Worm (Caenorhabditis elegans) whole organism, L4 larva: ENCODE measurements around the gene nlp-32.
A peak's percentile ranks its signal among the peaks of the same experiment; 100 is the strongest.

Source experiments
- D1046.2 ChIP-seq: fragments of 200-800 bp; sonication (Bioruptor generic); IDR thresholded peaks from 2 replicates; pipeline ENCODE4 v1.3.6; 2022; ENCODE audit warnings: missing genetic modification characterization, missing compliant biosample characterization
- F26F4.8 ChIP-seq: fragments of 200-800 bp; sonication (Bioruptor generic); conservative IDR thresholded peaks from 2 replicates; pipeline ENCODE4 v1.3.6; 2022; ENCODE audit warnings: missing genetic modification characterization, missing compliant biosample characterization
- F37D6.2 ChIP-seq: sonication (generic microtip); optimal IDR thresholded peaks from 2 replicates; lab custom pipeline; 2016; ENCODE audit warnings: mild to moderate bottlenecking, missing genetic modification characterization, missing compliant biosample characterization
- F44E2.7 ChIP-seq: fragments of 200-800 bp; sonication (Bioruptor generic); IDR thresholded peaks from 2 replicates; pipeline ENCODE4 v2.1.2; 2022; ENCODE audit warnings: missing genetic modification characterization, missing compliant biosample characterization
- T20F7.1 ChIP-seq: fragments of 200-800 bp; sonication (Bioruptor generic); optimal IDR thresholded peaks from 2 replicates; lab custom pipeline; 2018; ENCODE audit warnings: mild to moderate bottlenecking, missing genetic modification characterization, missing compliant biosample characterization
- Y105C5A.15 ChIP-seq: fragments of 200-800 bp; sonication (Bioruptor generic); IDR thresholded peaks from 2 replicates; pipeline ENCODE4 v1.3.6; 2022; ENCODE audit warnings: missing genetic modification characterization, missing compliant biosample characterization
- Y5F2A.4 ChIP-seq: fragments of 200-800 bp; sonication (Bioruptor generic); optimal IDR thresholded peaks from 2 replicates; lab custom pipeline; 2018; ENCODE audit warnings: mild to moderate bottlenecking, missing genetic modification characterization, missing compliant biosample characterization
- aha-1 ChIP-seq: fragments of 150-350 bp; peaks from one replicate; lab custom pipeline; 2014; ENCODE audit warnings: missing biosample characterization, missing genetic modification characterization
- attf-4 ChIP-seq: sonication (generic microtip); optimal IDR thresholded peaks from 3 replicates; lab custom pipeline; 2017; ENCODE audit warnings: missing biosample characterization, missing genetic modification characterization
- ceh-32 ChIP-seq: sonication (generic microtip); optimal IDR thresholded peaks from 2 replicates; lab custom pipeline; 2016; ENCODE audit warnings: mild to moderate bottlenecking, missing genetic modification characterization, missing compliant biosample characterization; ENCODE audit not compliant: poor library complexity
- ceh-82 ChIP-seq: sonication (generic microtip); optimal IDR thresholded peaks from 2 replicates; lab custom pipeline; 2017; ENCODE audit warnings: missing biosample characterization, missing genetic modification characterization
- ces-1 ChIP-seq: fragments of 150-350 bp; sonication (generic microtip); optimal IDR thresholded peaks from 4 replicates; lab custom pipeline; 2014; ENCODE audit warnings: missing biosample characterization, missing genetic modification reagents, missing genetic modification characterization
- cey-2 ChIP-seq: sonication (generic microtip); optimal IDR thresholded peaks from 3 replicates; lab custom pipeline; 2017; ENCODE audit warnings: missing genetic modification characterization, mild to moderate bottlenecking, missing compliant biosample characterization, antibody characterized with exemption, borderline replicate concordance; ENCODE audit not compliant: insufficient read depth
- ctbp-1 ChIP-seq: fragments of 200-800 bp; sonication (Bioruptor generic); IDR thresholded peaks from 2 replicates; pipeline ENCODE4 v1.3.6; 2022; ENCODE audit warnings: missing genetic modification reagents, missing genetic modification characterization, missing compliant biosample characterization
- daf-12 ChIP-seq: fragments of 150-350 bp; optimal IDR thresholded peaks from 2 replicates; lab custom pipeline; 2014; ENCODE audit warnings: missing biosample characterization, missing genetic modification reagents, missing genetic modification characterization
- daf-16 ChIP-seq, 3 experiments: sonication (generic microtip); optimal IDR thresholded peaks; 2 replicates each; lab custom pipeline; 2016 to 2017; ENCODE audit warnings: missing genetic modification characterization in 3 of 3, missing genetic modification reagents in 3 of 3, mild to moderate bottlenecking in 2 of 3, missing compliant biosample characterization in 2 of 3, missing biosample characterization in 1 of 3, moderate library complexity in 1 of 3
- daf-19 ChIP-seq: fragments of 200-800 bp; sonication (Bioruptor generic); conservative IDR thresholded peaks from 2 replicates; pipeline ENCODE4 v1.3.6; 2022; ENCODE audit warnings: missing genetic modification characterization, missing compliant biosample characterization
- dmd-6 ChIP-seq: fragments of 200-800 bp; sonication (Bioruptor generic); IDR thresholded peaks from 2 replicates; pipeline ENCODE4 v1.3.6; 2022; ENCODE audit warnings: missing genetic modification reagents, missing genetic modification characterization, missing compliant biosample characterization
- dmd-9 ChIP-seq: fragments of 200-800 bp; sonication (Bioruptor generic); IDR thresholded peaks from 2 replicates; pipeline ENCODE4 v1.3.6; 2022; ENCODE audit warnings: missing genetic modification reagents, missing genetic modification characterization, missing compliant biosample characterization
- egl-27 ChIP-seq: sonication (generic microtip); optimal IDR thresholded peaks from 3 replicates; lab custom pipeline; 2017; ENCODE audit warnings: missing biosample characterization, missing genetic modification reagents, missing genetic modification characterization
- egl-43 ChIP-seq: fragments of 200-800 bp; sonication (Bioruptor generic); IDR thresholded peaks from 2 replicates; pipeline ENCODE4 v1.3.6; 2022; ENCODE audit warnings: missing genetic modification reagents, missing genetic modification characterization, missing compliant biosample characterization
- fkh-10 ChIP-seq: fragments of 150-350 bp; optimal IDR thresholded peaks from 2 replicates; lab custom pipeline; 2014; ENCODE audit warnings: missing biosample characterization, missing genetic modification reagents, missing genetic modification characterization
- hlh-11 ChIP-seq: fragments of 200-800 bp; sonication (Bioruptor generic); optimal IDR thresholded peaks from 2 replicates; lab custom pipeline; 2018; ENCODE audit warnings: mild to moderate bottlenecking, missing genetic modification characterization, missing compliant biosample characterization
- hlh-30 ChIP-seq: sonication (generic microtip); optimal IDR thresholded peaks from 2 replicates; lab custom pipeline; 2017; ENCODE audit warnings: antibody characterized with exemption, mild to moderate bottlenecking, missing genetic modification characterization, missing compliant biosample characterization; ENCODE audit not compliant: insufficient read depth
- jun-1 ChIP-seq: fragments of 150-350 bp; optimal IDR thresholded peaks from 2 replicates; lab custom pipeline; 2014; ENCODE audit warnings: missing biosample characterization, missing genetic modification reagents, missing genetic modification characterization
- lim-7 ChIP-seq: fragments of 200-800 bp; sonication (Bioruptor generic); IDR thresholded peaks from 2 replicates; pipeline ENCODE4 v1.3.6; 2022; ENCODE audit warnings: missing genetic modification characterization, missing compliant biosample characterization
- lin-15B ChIP-seq: fragments of 150-350 bp; sonication (generic microtip); optimal IDR thresholded peaks from 3 replicates; lab custom pipeline; 2014; ENCODE audit warnings: missing biosample characterization, missing genetic modification characterization
- lin-29 ChIP-seq: fragments of 200-800 bp; sonication (Bioruptor generic); IDR thresholded peaks from 2 replicates; pipeline ENCODE4 v1.3.6; 2022; ENCODE audit warnings: missing genetic modification reagents, missing genetic modification characterization, missing compliant biosample characterization
- nhr-10 ChIP-seq: fragments of 150-350 bp; optimal IDR thresholded peaks from 2 replicates; lab custom pipeline; 2014; ENCODE audit warnings: missing biosample characterization, missing genetic modification characterization
- nhr-11 ChIP-seq: fragments of 150-350 bp; optimal IDR thresholded peaks from 2 replicates; lab custom pipeline; 2014; ENCODE audit warnings: missing biosample characterization, missing genetic modification characterization
- nhr-237 ChIP-seq: sonication (generic microtip); optimal IDR thresholded peaks from 2 replicates; lab custom pipeline; 2017; ENCODE audit warnings: missing biosample characterization, missing genetic modification characterization
- nhr-41 ChIP-seq: fragments of 200-800 bp; sonication (Bioruptor generic); IDR thresholded peaks from 2 replicates; pipeline ENCODE4 v1.3.6; 2022; ENCODE audit warnings: missing genetic modification reagents, missing genetic modification characterization, missing compliant biosample characterization
- nhr-42 ChIP-seq: fragments of 200-800 bp; sonication (Bioruptor generic); IDR thresholded peaks from 2 replicates; pipeline ENCODE4 v1.3.6; 2022; ENCODE audit warnings: missing genetic modification characterization, missing compliant biosample characterization
- nhr-48 ChIP-seq: sonication (generic microtip); optimal IDR thresholded peaks from 2 replicates; lab custom pipeline; 2016; ENCODE audit warnings: mild to moderate bottlenecking, missing genetic modification characterization, missing compliant biosample characterization
- nhr-6 ChIP-seq: fragments of 150-350 bp; optimal IDR thresholded peaks from 2 replicates; lab custom pipeline; 2014; ENCODE audit warnings: missing biosample characterization, missing genetic modification characterization
- nhr-76 ChIP-seq: fragments of 150-350 bp; optimal IDR thresholded peaks from 2 replicates; lab custom pipeline; 2014; ENCODE audit warnings: missing biosample characterization, missing genetic modification characterization
- nhr-77 ChIP-seq: fragments of 150-350 bp; optimal IDR thresholded peaks from 2 replicates; lab custom pipeline; 2014; ENCODE audit warnings: missing biosample characterization, missing genetic modification characterization
- pha-4 ChIP-seq, 2 experiments: fragments of 150-350 bp in 1 of 2; fragments of 200-800 bp in 1 of 2; sonication (Bioruptor generic) in 1 of 2; IDR thresholded peaks in 1 of 2; optimal IDR thresholded peaks in 1 of 2; 2 replicates each; pipeline versions ENCODE4 v1.3.6 to Lab custom; 2014 to 2022; ENCODE audit warnings: missing genetic modification characterization in 2 of 2, missing genetic modification reagents in 2 of 2, missing biosample characterization in 1 of 2, missing compliant biosample characterization in 1 of 2
- rbr-2 ChIP-seq: sonication (generic microtip); optimal IDR thresholded peaks from 2 replicates; lab custom pipeline; 2016; ENCODE audit warnings: missing genotype, missing genetic modification characterization, missing compliant biosample characterization
- set-16 ChIP-seq: fragments of 200-800 bp; sonication (Bioruptor generic); IDR thresholded peaks from 2 replicates; pipeline ENCODE4 v1.3.6; 2022; ENCODE audit warnings: missing genetic modification reagents, missing genetic modification characterization, missing compliant biosample characterization
- spr-1 ChIP-seq: sonication (generic microtip); optimal IDR thresholded peaks from 2 replicates; lab custom pipeline; 2016; ENCODE audit warnings: mild to moderate bottlenecking, missing genetic modification characterization, missing compliant biosample characterization
- spr-3 ChIP-seq: fragments of 200-800 bp; sonication (Bioruptor generic); optimal IDR thresholded peaks from 2 replicates; lab custom pipeline; 2018; ENCODE audit warnings: mild to moderate bottlenecking, missing genetic modification characterization, missing compliant biosample characterization
- tra-1 ChIP-seq: fragments of 200-800 bp; sonication (Bioruptor generic); IDR thresholded peaks from 2 replicates; pipeline ENCODE4 v1.3.6; 2022; ENCODE audit warnings: missing genetic modification reagents, missing genetic modification characterization, missing compliant biosample characterization
- unc-130 ChIP-seq: sonication (generic microtip); optimal IDR thresholded peaks from 2 replicates; lab custom pipeline; 2016; ENCODE audit warnings: missing genetic modification reagents, missing genetic modification characterization, missing compliant biosample characterization
- unc-62 ChIP-seq, 3 experiments: fragments of 150-350 bp in 1 of 3; sonication (generic microtip); optimal IDR thresholded peaks in 2 of 3; peaks in 1 of 3; 1 replicate in 1 of 3; 2 replicates in 2 of 3; lab custom pipeline; 2014 to 2017; ENCODE audit warnings: missing biosample characterization in 3 of 3, missing genetic modification characterization in 3 of 3, missing genetic modification reagents in 3 of 3, missing genotype in 1 of 3
- zfp-2 ChIP-seq: sonication (generic microtip); optimal IDR thresholded peaks from 2 replicates; lab custom pipeline; 2016; ENCODE audit warnings: mild to moderate bottlenecking, missing genetic modification characterization, missing compliant biosample characterization
- zip-11 ChIP-seq: fragments of 200-800 bp; sonication (Bioruptor generic); IDR thresholded peaks from 2 replicates; pipeline ENCODE4 v1.3.6; 2022; ENCODE audit warnings: missing genetic modification characterization, missing compliant biosample characterization
- ztf-7 ChIP-seq: fragments of 150-350 bp; optimal IDR thresholded peaks from 2 replicates; lab custom pipeline; 2014; ENCODE audit warnings: missing biosample characterization, missing genetic modification characterization

Gene nlp-32

ce11 chrIII:509045-509444, 22.7 kb upstream of the nlp-32 start:
- TF ChIP-seq nhr-41 (no peak), unc-62 (GFP tag; optimal IDR thresholded peaks at IDR 0.05 in 1 of 2; lab: Kevin White, UChicago) (peak in 1 of 2 experiments; percentile 88), unc-62 (tag; optimal IDR thresholded peaks at IDR 0.05; lab: Kevin White, UChicago) (no peak), F26F4.8 (no peak), egl-43 (no peak), aha-1 (tag; lab: Kevin White, UChicago) (peak; percentile 19), D1046.2 (GFP tag; lab: Robert Waterston, UW) (no peak), ctbp-1 (no peak), set-16 (GFP tag; lab: Robert Waterston, UW) (peak; percentile 68)
- TF ChIP-seq, all 104 proteins: peak for 3

ce11 chrIII:502583-502982, 16.2 kb upstream of the nlp-32 start:
- TF ChIP-seq daf-16 (GFP tag; optimal IDR thresholded peaks at IDR 0.05; lab: Kevin White, UChicago) (peak; percentile 75 to 94), daf-16 (tag; optimal IDR thresholded peaks at IDR 0.05; lab: Kevin White, UChicago) (peak; percentile 91), unc-130 (GFP tag; lab: Kevin White, UChicago) (peak; percentile 80), dmd-9 (peak; percentile 92), nhr-77 (tag; lab: Kevin White, UChicago) (peak; percentile 68), lin-15B (tag; lab: Kevin White, UChicago) (no peak), spr-1 (tag; lab: Kevin White, UChicago) (peak; percentile 89), nhr-42 (GFP tag; lab: Robert Waterston, UW) (peak; percentile 92), hlh-30 (tag; lab: Kevin White, UChicago) (no peak), nhr-76 (no peak), zip-11 (peak; percentile 81), lin-29 (GFP tag; lab: Robert Waterston, UW) (peak; percentile 35; the same call in 1 of the 2 replicates), nhr-41 (peak; percentile 87), tra-1 (peak; percentile 84), lim-7 (GFP tag; lab: Robert Waterston, UW) (peak; percentile 94), Y5F2A.4 (GFP tag; lab: Kevin White, UChicago) (peak; percentile 83), egl-43 (peak; percentile 96), daf-19 (GFP tag; lab: Robert Waterston, UW) (no peak; the same call in 1 of the 2 replicates), nhr-237 (no peak), F37D6.2 (peak; percentile 77), ctbp-1 (peak; percentile 93), D1046.2 (GFP tag; lab: Robert Waterston, UW) (peak; percentile 81), zfp-2 (tag; lab: Kevin White, UChicago) (peak; percentile 66), hlh-11 (tag; lab: Kevin White, UChicago) (peak; percentile 70), cey-2 (tag; lab: Kevin White, UChicago) (no peak), pha-4 (GFP tag; IDR thresholded peaks at IDR 0.05; lab: Robert Waterston, UW) (peak; percentile 92), pha-4 (tag; optimal IDR thresholded peaks at IDR 0.05; lab: Kevin White, UChicago) (no peak), fkh-10 (GFP tag; lab: Kevin White, UChicago) (peak; percentile 39), daf-12 (tag; lab: Kevin White, UChicago) (no peak), ztf-7 (tag; lab: Kevin White, UChicago) (peak; percentile 85), dmd-6 (GFP tag; lab: Robert Waterston, UW) (peak; percentile 77), T20F7.1 (GFP tag; lab: Kevin White, UChicago) (no peak), nhr-11 (peak; percentile 67), jun-1 (tag; lab: Kevin White, UChicago) (peak; percentile 5), F26F4.8 (peak; percentile 96), egl-27 (tag; lab: Kevin White, UChicago) (no peak), Y105C5A.15 (GFP tag; lab: Robert Waterston, UW) (peak; percentile 90), nhr-10 (tag; lab: Kevin White, UChicago) (no peak), nhr-6 (tag; lab: Kevin White, UChicago) (peak; percentile 95), attf-4 (tag; lab: Kevin White, UChicago) (no peak), ceh-32 (tag; lab: Kevin White, UChicago) (no peak), ces-1 (GFP tag; lab: Kevin White, UChicago) (peak; percentile 7), nhr-48 (peak; percentile 70), rbr-2 (tag; lab: Kevin White, UChicago) (peak; percentile 85), ceh-82 (tag; lab: Kevin White, UChicago) (no peak), F44E2.7 (GFP tag; lab: Robert Waterston, UW) (peak; percentile 83; the same call in 1 of the 2 replicates), spr-3 (peak; percentile 88)
